Worm (Caenorhabditis elegans) whole organism, mixed stage, embryonic: Measurements from ENCODE around the gene F08H9.3.

Experiments
- M03D4.4 ChIP-seq: sonication (generic microtip); optimal IDR thresholded peaks from 2 replicates; lab custom pipeline; 2017; ENCODE audit warnings: mild to moderate bottlenecking, missing genetic modification characterization, missing compliant biosample characterization
- bed-3 ChIP-seq: fragments of 200-800 bp; sonication (Bioruptor generic); optimal IDR thresholded peaks from 3 replicates; lab custom pipeline; 2018; ENCODE audit warnings: mild to moderate bottlenecking, missing genetic modification characterization, moderate library complexity, missing compliant biosample characterization
- ceh-39 ChIP-seq: fragments of 150-350 bp; optimal IDR thresholded peaks from 2 replicates; lab custom pipeline; 2014; ENCODE audit warnings: missing biosample characterization, missing genetic modification characterization
- ceh-43 ChIP-seq: fragments of 200-800 bp; sonication (Bioruptor generic); optimal IDR thresholded peaks from 2 replicates; lab custom pipeline; 2018; ENCODE audit warnings: mild to moderate bottlenecking, missing genetic modification characterization, moderate library complexity, missing compliant biosample characterization
- ces-1 ChIP-seq: fragments of 150-350 bp; optimal IDR thresholded peaks from 2 replicates; lab custom pipeline; 2014; ENCODE audit warnings: missing biosample characterization, missing genetic modification reagents, missing genetic modification characterization
- cnd-1 ChIP-seq: fragments of 200-800 bp; sonication (Bioruptor generic); optimal IDR thresholded peaks from 2 replicates; lab custom pipeline; 2018; ENCODE audit warnings: mild to moderate bottlenecking, missing genetic modification characterization, missing compliant biosample characterization
- drap-1 ChIP-seq: fragments of 200-800 bp; sonication (Bioruptor generic); optimal IDR thresholded peaks from 3 replicates; lab custom pipeline; 2018; ENCODE audit warnings: mild to moderate bottlenecking, missing genetic modification characterization, missing compliant biosample characterization
- elt-1 ChIP-seq: sonication (generic microtip); optimal IDR thresholded peaks from 2 replicates; lab custom pipeline; 2017; ENCODE audit warnings: missing genetic modification characterization, mild to moderate bottlenecking, missing compliant biosample characterization, antibody characterized with exemption, moderate library complexity, borderline replicate concordance; ENCODE audit not compliant: insufficient read depth
- elt-3 ChIP-seq: fragments of 150-350 bp; optimal IDR thresholded peaks from 2 replicates; lab custom pipeline; 2014; ENCODE audit warnings: missing biosample characterization, missing genetic modification characterization
- flh-1 ChIP-seq: fragments of 200-800 bp; sonication (Bioruptor generic); optimal IDR thresholded peaks from 2 replicates; lab custom pipeline; 2018; ENCODE audit warnings: mild to moderate bottlenecking, missing genetic modification characterization, moderate library complexity, missing compliant biosample characterization
- ham-2 ChIP-seq: fragments of 200-800 bp; sonication (Bioruptor generic); optimal IDR thresholded peaks from 2 replicates; lab custom pipeline; 2018; ENCODE audit warnings: mild to moderate bottlenecking, missing genetic modification characterization, missing compliant biosample characterization
- hlh-1 ChIP-seq: fragments of 150-350 bp; optimal IDR thresholded peaks from 2 replicates; lab custom pipeline; 2014; ENCODE audit warnings: missing biosample characterization, missing genetic modification reagents, missing genetic modification characterization
- lin-13 ChIP-seq: fragments of 150-350 bp; optimal IDR thresholded peaks from 2 replicates; lab custom pipeline; 2014; ENCODE audit warnings: missing biosample characterization, missing genetic modification characterization
- lin-32 ChIP-seq: fragments of 200-800 bp; sonication (Bioruptor generic); optimal IDR thresholded peaks from 2 replicates; lab custom pipeline; 2018; ENCODE audit warnings: mild to moderate bottlenecking, missing genetic modification characterization, missing compliant biosample characterization
- lsy-2 ChIP-seq: fragments of 150-350 bp; optimal IDR thresholded peaks from 2 replicates; lab custom pipeline; 2014; ENCODE audit warnings: missing biosample characterization, missing genetic modification characterization
- mab-5 ChIP-seq: fragments of 150-350 bp; optimal IDR thresholded peaks from 2 replicates; lab custom pipeline; 2014; ENCODE audit warnings: missing biosample characterization, missing genetic modification characterization
- mls-2 ChIP-seq: sonication (generic microtip); optimal IDR thresholded peaks from 2 replicates; lab custom pipeline; 2016; ENCODE audit warnings: mild to moderate bottlenecking, missing genetic modification characterization, moderate library complexity, missing compliant biosample characterization
- nhr-12 ChIP-seq: fragments of 150-350 bp; optimal IDR thresholded peaks from 2 replicates; lab custom pipeline; 2014; ENCODE audit warnings: missing biosample characterization, missing genetic modification characterization
- nhr-2 ChIP-seq: fragments of 150-350 bp; optimal IDR thresholded peaks from 2 replicates; lab custom pipeline; 2014; ENCODE audit warnings: missing biosample characterization, missing genetic modification characterization
- nhr-237 ChIP-seq: fragments of 150-350 bp; optimal IDR thresholded peaks from 2 replicates; lab custom pipeline; 2014; ENCODE audit warnings: missing biosample characterization, missing genetic modification characterization
- nhr-28 ChIP-seq: fragments of 150-350 bp; optimal IDR thresholded peaks from 2 replicates; lab custom pipeline; 2014; ENCODE audit warnings: missing biosample characterization, missing genetic modification characterization
- nhr-76 ChIP-seq: sonication (generic microtip); optimal IDR thresholded peaks from 2 replicates; lab custom pipeline; 2017; ENCODE audit warnings: missing biosample characterization, missing genetic modification characterization
- snpc-4 ChIP-seq: fragments of 150-350 bp; optimal IDR thresholded peaks from 2 replicates; lab custom pipeline; 2014; ENCODE audit warnings: missing biosample characterization, missing genetic modification characterization
- tbx-8 ChIP-seq: fragments of 200-800 bp; sonication (Bioruptor generic); optimal IDR thresholded peaks from 2 replicates; lab custom pipeline; 2018; ENCODE audit warnings: mild to moderate bottlenecking, missing genetic modification characterization, moderate library complexity, missing compliant biosample characterization
- unc-120 ChIP-seq: sonication (generic microtip); optimal IDR thresholded peaks from 2 replicates; lab custom pipeline; 2017; ENCODE audit warnings: missing genetic modification characterization, missing compliant biosample characterization; ENCODE audit not compliant: poor library complexity, severe bottlenecking
- unc-39 ChIP-seq: fragments of 150-350 bp; optimal IDR thresholded peaks from 2 replicates; lab custom pipeline; 2014; ENCODE audit warnings: missing biosample characterization, missing genetic modification characterization
- unc-62 ChIP-seq: fragments of 150-350 bp; optimal IDR thresholded peaks from 2 replicates; lab custom pipeline; 2014; ENCODE audit warnings: missing biosample characterization, missing genetic modification reagents, missing genetic modification characterization
- zip-8 ChIP-seq: fragments of 150-350 bp; optimal IDR thresholded peaks from 2 replicates; lab custom pipeline; 2014; ENCODE audit warnings: missing biosample characterization, missing genetic modification characterization
- ztf-11 ChIP-seq: fragments of 150-350 bp; optimal IDR thresholded peaks from 2 replicates; lab custom pipeline; 2014; ENCODE audit warnings: missing biosample characterization, missing genetic modification characterization

Gene F08H9.3

ce11 chrV:14482728-14483210, 19.6 kb upstream of the F08H9.3 start, which contains the start of gene R02D5.3:
R02D5.3 (plus strand) TSS chrV:14483160.
- TF ChIP-seq unc-39 = no peak
- TF ChIP-seq ces-1 = no peak
- no peak for TF ChIP-seq snpc-4 (tag; lab: Kevin White, UChicago)
- TF ChIP-seq tbx-8 (GFP tag; lab: Kevin White, UChicago) = no peak

ce11 chrV:14481987-14482386, 18.8 kb upstream of the F08H9.3 start, which contains the start of gene R02D5.10:
R02D5.10 (plus strand) TSS chrV:14482287.
- TF ChIP-seq nhr-28 (tag; lab: Kevin White, UChicago) (no peak), mls-2 (tag; lab: Kevin White, UChicago) (no peak), nhr-237 (no peak), lin-32 (GFP tag; lab: Kevin White, UChicago) (no peak), lsy-2 (tag; lab: Kevin White, UChicago) (no peak)

DNA sequence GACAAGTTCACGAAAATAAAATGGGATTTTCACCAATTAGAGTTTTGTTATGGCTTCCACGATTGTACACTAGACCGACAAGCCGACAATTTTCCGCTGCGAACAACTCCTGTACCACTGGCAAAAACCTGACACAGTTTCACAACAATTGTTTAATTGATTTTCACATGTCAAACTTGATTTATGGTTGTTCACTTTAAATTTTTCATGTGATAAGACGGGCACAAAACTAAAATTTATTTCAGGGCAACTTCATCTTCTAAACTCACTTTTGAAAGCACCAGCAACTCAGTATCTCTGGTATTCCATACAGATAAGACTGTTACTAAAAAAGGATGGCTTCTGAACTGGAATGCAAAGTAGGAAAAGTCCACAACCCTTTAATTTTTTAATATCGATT, 18.3 kb upstream of the F08H9.3 start, which contains the start of gene R02D5.7:
Gene R02D5.7, minus strand, starts transcription at position 101 of the 400 bp plus-strand sequence.
- TF ChIP-seq unc-39 = no peak
- TF ChIP-seq bed-3 = no peak
- no peak for TF ChIP-seq zip-8 (tag; lab: Kevin White, UChicago)
- no peak for TF ChIP-seq snpc-4 (tag; lab: Kevin White, UChicago)
- no peak for TF ChIP-seq unc-62 (GFP tag; lab: Kevin White, UChicago)
- no peak for TF ChIP-seq ceh-39 (tag; lab: Kevin White, UChicago)
- TF ChIP-seq mls-2 (tag; lab: Kevin White, UChicago) = no peak
- no peak for TF ChIP-seq drap-1 (GFP tag; lab: Kevin White, UChicago)
- no peak for TF ChIP-seq nhr-12 (tag; lab: Kevin White, UChicago)

DNA sequence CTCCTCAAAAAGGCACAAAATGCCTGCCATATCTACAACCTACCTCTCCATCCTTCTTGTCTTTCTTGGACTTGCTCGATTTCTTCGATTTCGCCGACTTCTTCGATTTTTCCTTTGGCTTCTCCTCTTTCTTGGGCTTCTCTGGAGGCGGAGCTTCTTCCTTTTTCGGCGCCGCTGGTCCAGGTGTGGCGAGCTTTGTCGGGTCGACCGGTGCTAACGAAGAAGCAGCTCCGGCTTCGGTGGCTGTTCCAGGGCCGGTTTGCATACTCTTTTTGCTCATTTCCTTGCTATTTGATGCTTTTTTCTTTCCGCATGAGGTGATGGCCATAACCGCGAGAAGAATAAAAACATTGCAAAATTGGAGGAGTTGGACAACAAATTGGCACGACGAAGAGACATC, 17.4 kb upstream of the F08H9.3 start:
- no peak for TF ChIP-seq M03D4.4
- no peak for TF ChIP-seq hlh-1 (tag; lab: Kevin White, UChicago)
- no peak for TF ChIP-seq unc-39
- TF ChIP-seq nhr-76 (tag; lab: Kevin White, UChicago) = no peak

ce11 chrV:14478979-14479378, 15.8 kb upstream of the F08H9.3 start, which contains the start of gene clec-55:
clec-55 (plus strand) TSS chrV:14479279.
- no peak for TF ChIP-seq unc-120
- TF ChIP-seq ces-1 = no peak
- TF ChIP-seq snpc-4 (tag; lab: Kevin White, UChicago) = no peak
- no peak for TF ChIP-seq nhr-2
- TF ChIP-seq, all 35 proteins: peak for 0

DNA sequence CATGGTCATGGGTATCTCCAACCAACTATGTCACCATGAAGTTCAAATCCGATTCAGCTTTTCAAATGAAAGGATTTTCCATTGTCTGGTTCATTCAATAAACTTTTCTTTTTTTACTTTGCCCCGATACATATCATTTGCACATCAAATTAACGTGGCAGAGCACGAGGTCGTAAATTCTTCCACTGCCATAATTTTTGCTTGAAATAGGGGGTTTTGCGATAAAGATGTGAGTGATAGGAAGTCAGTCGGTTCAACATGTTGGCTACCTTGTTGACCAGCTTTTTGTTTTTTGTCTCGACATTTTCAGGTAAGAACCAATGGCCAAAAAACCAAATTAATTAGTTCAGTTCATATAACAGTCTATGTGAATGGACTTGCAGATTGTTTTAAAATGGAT, 13.5 kb upstream of the F08H9.3 start, which contains the start of gene clec-54:
Gene clec-54, plus strand, starts transcription at position 224 of the 400 bp plus-strand sequence.
- TF ChIP-seq mls-2 (tag; lab: Kevin White, UChicago) = no peak
- TF ChIP-seq mab-5 (tag; lab: Kevin White, UChicago) = no peak
- TF ChIP-seq lin-13 (tag; lab: Kevin White, UChicago) = no peak
- no peak for TF ChIP-seq ham-2 (GFP tag; lab: Kevin White, UChicago)
- no peak for TF ChIP-seq drap-1 (GFP tag; lab: Kevin White, UChicago)
- no peak for TF ChIP-seq lin-32 (GFP tag; lab: Kevin White, UChicago)
- TF ChIP-seq ces-1 = no peak
- TF ChIP-seq snpc-4 (tag; lab: Kevin White, UChicago) = no peak
- TF ChIP-seq nhr-76 (tag; lab: Kevin White, UChicago) = no peak
- TF ChIP-seq ceh-39 (tag; lab: Kevin White, UChicago) = no peak
- TF ChIP-seq unc-120 = no peak

DNA sequence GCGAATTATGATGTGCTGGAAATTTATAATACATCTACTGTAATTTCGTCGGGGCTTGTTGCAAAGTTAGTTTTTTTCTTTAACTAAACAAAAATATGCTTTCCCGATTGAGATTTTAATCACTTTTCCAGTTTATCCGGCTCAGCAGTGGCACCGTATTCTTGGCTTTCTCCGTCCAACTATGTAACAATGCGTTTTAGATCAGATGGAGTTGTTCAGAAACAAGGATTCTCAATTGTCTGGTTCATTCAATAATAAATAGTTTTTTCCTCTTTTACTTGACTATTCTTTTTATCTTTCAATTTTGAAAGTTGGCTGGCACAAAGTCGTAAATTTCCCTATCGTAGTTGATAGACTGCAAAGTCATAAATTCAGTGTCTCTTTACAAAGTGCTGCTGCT, 11.0 kb upstream of the F08H9.3 start, which contains the start of gene clec-56:
Gene clec-56, plus strand, starts transcription at position 301 of the 400 bp plus-strand sequence.
- TF ChIP-seq cnd-1 (tag; lab: Kevin White, UChicago) (no peak), nhr-237 (no peak), elt-1 (no peak), nhr-28 (tag; lab: Kevin White, UChicago) (no peak), ceh-39 (tag; lab: Kevin White, UChicago) (no peak), nhr-2 (no peak), elt-3 (no peak), flh-1 (GFP tag; lab: Kevin White, UChicago) (no peak), ceh-43 (GFP tag; lab: Kevin White, UChicago) (no peak), ztf-11 (tag; lab: Kevin White, UChicago) (no peak), lin-32 (GFP tag; lab: Kevin White, UChicago) (no peak), ces-1 (no peak), nhr-76 (tag; lab: Kevin White, UChicago) (no peak), zip-8 (tag; lab: Kevin White, UChicago) (no peak), mab-5 (tag; lab: Kevin White, UChicago) (no peak), unc-39 (no peak)
